Worm (Caenorhabditis elegans) whole organism, early embryonic: ENCODE data around the gene F22B7.1.

ENCODE experiments used
- aly-1 ChIP-seq: sonication (generic microtip); optimal IDR thresholded peaks from 2 replicates; lab custom pipeline; 2016; ENCODE audit warnings: missing genetic modification characterization, missing compliant biosample characterization
- ama-1 ChIP-seq: fragments of 150-350 bp; optimal IDR thresholded peaks from 2 replicates; lab custom pipeline; 2014
- flt-1 ChIP-seq: fragments of 200-800 bp; sonication (Bioruptor generic); IDR thresholded peaks from 2 replicates; pipeline ENCODE4 v1.3.6; 2022; ENCODE audit warnings: missing genetic modification characterization, missing compliant biosample characterization
- hmbx-1 ChIP-seq: sonication (generic microtip); optimal IDR thresholded peaks from 2 replicates; lab custom pipeline; 2016; ENCODE audit warnings: mild to moderate bottlenecking, missing genetic modification characterization, missing compliant biosample characterization

DNA sequence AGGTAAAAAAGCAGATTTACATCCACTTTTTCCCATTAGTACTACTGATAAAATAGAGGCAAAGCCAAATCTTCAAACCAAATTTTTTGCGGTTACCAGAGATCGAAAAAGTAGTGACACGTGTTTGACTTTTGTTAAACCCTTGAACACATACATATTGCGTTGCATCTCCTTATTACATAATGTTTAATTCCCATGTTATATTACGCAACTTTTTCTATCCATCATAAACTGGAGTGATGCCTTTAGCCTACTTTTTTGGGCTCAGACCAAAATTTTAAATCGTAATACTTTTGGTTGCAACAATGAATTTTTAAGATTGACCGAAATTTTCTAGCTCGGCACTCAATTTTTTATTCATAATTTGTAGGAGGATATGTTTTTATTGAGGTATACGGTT lies 43.2 kb upstream of the F22B7.1 start:
- TF ChIP-seq hmbx-1 (tag; lab: Kevin White, UChicago) = no peak
- no peak for TF ChIP-seq aly-1 (tag; lab: Kevin White, UChicago)
- TF ChIP-seq ama-1 (lab: Kevin White, UChicago) = no peak
- TF ChIP-seq flt-1 (GFP tag; lab: Robert Waterston, UW) = no peak
